Fruit fly (Drosophila melanogaster): ENCODE measurements around the gene unk.

DNA sequence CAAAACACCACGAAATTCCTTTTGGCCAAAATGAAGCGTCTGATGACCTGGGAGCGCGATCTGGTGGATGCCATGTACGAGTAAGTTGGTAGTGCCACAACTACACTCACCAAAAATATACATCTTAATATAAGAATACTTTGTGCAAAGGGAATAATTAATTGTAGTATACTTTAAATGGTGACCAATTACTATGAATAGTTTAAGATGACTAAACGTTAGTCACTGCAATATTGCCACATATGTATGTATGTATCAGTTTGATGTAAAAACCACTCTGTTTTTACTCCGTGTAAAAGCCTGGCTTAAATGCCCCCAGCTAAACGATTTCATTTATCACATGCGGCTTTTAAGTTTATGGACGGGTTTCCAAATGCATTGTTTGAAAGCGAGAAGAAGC lies 17.1 kb upstream of the unk start:
- TF ChIP-seq pan (optimal IDR thresholded peaks at IDR 0.05) (no peak), Abd-B (GFP tag; optimal IDR thresholded peaks at IDR 0.05) (no peak), lola (GFP tag; optimal IDR thresholded peaks at IDR 0.05) (no peak), Sp1 (GFP tag; optimal IDR thresholded peaks at IDR 0.05) (peak; percentile 80), CG9705 (GFP tag; optimal IDR thresholded peaks at IDR 0.05) (peak; percentile 22), Hr83 (GFP tag; optimal IDR thresholded peaks at IDR 0.05; ENCODE audit: poor library complexity, severe bottlenecking) (no peak), h (GFP tag; optimal IDR thresholded peaks at IDR 0.05) (peak; percentile 67), dl (GFP tag; optimal IDR thresholded peaks at IDR 0.05; ENCODE audit: insufficient read depth in 1 of 2, partially characterized antibody in 2 of 2) (no peak), fru (GFP tag; optimal IDR thresholded peaks at IDR 0.05) (peak; percentile 80), Dfd (GFP tag; optimal IDR thresholded peaks at IDR 0.05) (no peak)
